Fruit fly (Drosophila melanogaster) whole organism, embryonic: ENCODE measurements around the gene T48.

ENCODE experiments used
- Bdp1 ChIP-seq: fragments of 200-800 bp; sonication (Bioruptor generic); optimal IDR thresholded peaks from 3 replicates; lab custom pipeline; 2016; ENCODE audit warnings: missing biosample characterization, missing genetic modification characterization
- CG10209 ChIP-seq: fragments of 200-800 bp; sonication (Bioruptor generic); optimal IDR thresholded peaks from 3 replicates; lab custom pipeline; 2017; ENCODE audit warnings: missing biosample characterization, mild to moderate bottlenecking, missing genetic modification characterization, missing genetic modification reagents
- CG10267 ChIP-seq: fragments of 200-800 bp; sonication (Bioruptor generic); optimal IDR thresholded peaks from 2 replicates; lab custom pipeline; 2018; ENCODE audit warnings: missing biosample characterization, mild to moderate bottlenecking, missing genetic modification characterization, moderate library complexity
- CG10366 ChIP-seq: fragments of 200-800 bp; sonication (Bioruptor generic); IDR thresholded peaks from 2 replicates; pipeline ENCODE4 v1.3.6; 2022; ENCODE audit warnings: missing biosample characterization, missing genetic modification characterization
- CG10462 ChIP-seq: fragments of 200-800 bp; sonication (Bioruptor generic); optimal IDR thresholded peaks from 2 replicates; lab custom pipeline; 2016; ENCODE audit warnings: missing biosample characterization, missing genetic modification characterization
- CG12299 ChIP-seq: fragments of 200-800 bp; sonication (Bioruptor generic); optimal IDR thresholded peaks from 2 replicates; lab custom pipeline; 2018; ENCODE audit warnings: missing biosample characterization, mild to moderate bottlenecking, missing genetic modification characterization
- CG14710 ChIP-seq: fragments of 200-800 bp; sonication (Bioruptor generic); optimal IDR thresholded peaks from 3 replicates; lab custom pipeline; 2019; ENCODE audit warnings: missing biosample characterization, mild to moderate bottlenecking, missing genetic modification characterization, moderate library complexity
- CG14860 ChIP-seq: fragments of 200-800 bp; sonication (Bioruptor generic); IDR thresholded peaks from 3 replicates; pipeline ENCODE4 v1.3.6; 2022; ENCODE audit warnings: missing biosample characterization, missing genetic modification characterization; ENCODE audit not compliant: partially characterized antibody
- CG15073 ChIP-seq: fragments of 200-800 bp; sonication (Bioruptor generic); optimal IDR thresholded peaks from 2 replicates; lab custom pipeline; 2016; ENCODE audit warnings: missing biosample characterization, missing genetic modification characterization
- CG15514 ChIP-seq: fragments of 200-800 bp; sonication (Bioruptor generic); optimal IDR thresholded peaks from 3 replicates; lab custom pipeline; 2017; ENCODE audit warnings: missing biosample characterization, missing genetic modification characterization, mild to moderate bottlenecking, moderate library complexity, missing genetic modification reagents
- CG17361 ChIP-seq: fragments of 200-800 bp; sonication (Bioruptor generic); IDR thresholded peaks from 3 replicates; pipeline ENCODE4 v1.3.6; 2022; ENCODE audit warnings: missing biosample characterization, missing genetic modification characterization
- CG2875 ChIP-seq: fragments of 200-800 bp; sonication (Bioruptor generic); optimal IDR thresholded peaks from 2 replicates; lab custom pipeline; 2017; ENCODE audit warnings: missing biosample characterization, mild to moderate bottlenecking, missing genetic modification characterization, missing genetic modification reagents
- CG3065 ChIP-seq: fragments of 200-800 bp; sonication (Bioruptor generic); optimal IDR thresholded peaks from 2 replicates; lab custom pipeline; 2016; ENCODE audit warnings: missing biosample characterization, missing genetic modification characterization
- CG33213 ChIP-seq: fragments of 200-800 bp; sonication (Bioruptor generic); optimal IDR thresholded peaks from 3 replicates; lab custom pipeline; 2016; ENCODE audit warnings: missing biosample characterization, missing genetic modification characterization
- CG4360 ChIP-seq: fragments of 200-800 bp; sonication (Bioruptor generic); IDR thresholded peaks from 2 replicates; pipeline ENCODE4 v1.3.6; 2022; ENCODE audit warnings: missing biosample characterization, missing genetic modification characterization
- CG4854 ChIP-seq: fragments of 200-800 bp; sonication (Bioruptor generic); optimal IDR thresholded peaks from 2 replicates; lab custom pipeline; 2016; ENCODE audit warnings: missing biosample characterization, missing genetic modification characterization, inconsistent platforms
- CG7372 ChIP-seq: fragments of 200-800 bp; sonication (Bioruptor generic); IDR thresholded peaks from 2 replicates; pipeline ENCODE4 v1.3.6; 2022; ENCODE audit warnings: missing biosample characterization, missing genetic modification characterization
- CG8478 ChIP-seq: fragments of >200 bp; optimal IDR thresholded peaks from 2 replicates; lab custom pipeline; 2018
- CG9817 ChIP-seq: fragments of 200-800 bp; sonication (Bioruptor generic); optimal IDR thresholded peaks from 2 replicates; lab custom pipeline; 2018; ENCODE audit warnings: missing biosample characterization, mild to moderate bottlenecking, missing genetic modification characterization, moderate library complexity
- CHES-1-like ChIP-seq: fragments of 200-800 bp; sonication (Bioruptor generic); optimal IDR thresholded peaks from 2 replicates; lab custom pipeline; 2016; ENCODE audit warnings: missing biosample characterization, missing genetic modification characterization
- D19B ChIP-seq: fragments of 200-800 bp; sonication (Bioruptor generic); optimal IDR thresholded peaks from 2 replicates; lab custom pipeline; 2017; ENCODE audit warnings: missing biosample characterization, mild to moderate bottlenecking, missing genetic modification characterization
- Deaf1 ChIP-seq: fragments of 200-800 bp; optimal IDR thresholded peaks from 3 replicates; lab custom pipeline; 2019; ENCODE audit warnings: missing biosample characterization, mild to moderate bottlenecking, missing genetic modification characterization, moderate library complexity
- ERR ChIP-seq: fragments of 200-800 bp; sonication (Bioruptor generic); optimal IDR thresholded peaks from 2 replicates; lab custom pipeline; 2016; ENCODE audit warnings: missing biosample characterization, missing genetic modification characterization
- Elba2 ChIP-seq: fragments of 200-800 bp; sonication (Bioruptor generic); optimal IDR thresholded peaks from 3 replicates; lab custom pipeline; 2016; ENCODE audit warnings: missing biosample characterization, missing genetic modification characterization
- H15 ChIP-seq: fragments of 200-800 bp; sonication (Bioruptor generic); IDR thresholded peaks from 3 replicates; pipeline ENCODE4 v1.3.6; 2022; ENCODE audit warnings: missing biosample characterization, missing genetic modification characterization
- HmgZ ChIP-seq: fragments of 200-800 bp; sonication (Bioruptor generic); optimal IDR thresholded peaks from 2 replicates; lab custom pipeline; 2018; ENCODE audit warnings: missing biosample characterization, mild to moderate bottlenecking, missing genetic modification characterization
- Myb ChIP-seq: fragments of 200-800 bp; sonication (Bioruptor generic); optimal IDR thresholded peaks from 2 replicates; lab custom pipeline; 2016; ENCODE audit warnings: missing biosample characterization, missing genetic modification characterization
- Scr ChIP-seq: fragments of 200-800 bp; sonication (Bioruptor generic); IDR thresholded peaks from 2 replicates; pipeline ENCODE4 v1.3.6; 2022; ENCODE audit warnings: missing biosample characterization, missing genetic modification characterization; ENCODE audit not compliant: partially characterized antibody
- Side ChIP-seq: fragments of 200-800 bp; sonication (Bioruptor generic); optimal IDR thresholded peaks from 2 replicates; lab custom pipeline; 2016; ENCODE audit warnings: missing biosample characterization, missing genetic modification characterization
- Ssrp ChIP-seq: fragments of 200-800 bp; sonication (Bioruptor generic); optimal IDR thresholded peaks from 2 replicates; lab custom pipeline; 2018; ENCODE audit warnings: missing biosample characterization, mild to moderate bottlenecking, missing genetic modification characterization, moderate library complexity
- Taf1 ChIP-seq: fragments of 200-800 bp; sonication (Bioruptor generic); IDR thresholded peaks from 2 replicates; pipeline ENCODE4 v1.3.6; 2022; ENCODE audit warnings: missing biosample characterization, missing genetic modification characterization
- ap ChIP-seq: fragments of 200-800 bp; sonication (Bioruptor generic); IDR thresholded peaks from 2 replicates; pipeline ENCODE4 v1.3.6; 2022; ENCODE audit warnings: missing biosample characterization, missing genetic modification characterization
- crp ChIP-seq, 2 experiments: fragments of 200-800 bp; sonication (Bioruptor generic); optimal IDR thresholded peaks; 2 replicates in 1 of 2; 3 replicates in 1 of 2; lab custom pipeline; 2017; ENCODE audit warnings: missing biosample characterization in 2 of 2, missing genetic modification characterization in 2 of 2, mild to moderate bottlenecking in 1 of 2, moderate library complexity in 1 of 2
- disco-r ChIP-seq: fragments of 200-800 bp; sonication (Bioruptor generic); optimal IDR thresholded peaks from 2 replicates; lab custom pipeline; 2016; ENCODE audit warnings: missing biosample characterization, missing genetic modification characterization
- dmrt99B ChIP-seq: fragments of 200-800 bp; sonication (Bioruptor generic); optimal IDR thresholded peaks from 2 replicates; lab custom pipeline; 2018; ENCODE audit warnings: missing biosample characterization, mild to moderate bottlenecking, missing genetic modification characterization, moderate library complexity
- grau ChIP-seq: fragments of 200-800 bp; optimal IDR thresholded peaks from 3 replicates; lab custom pipeline; 2019; ENCODE audit warnings: missing biosample characterization, mild to moderate bottlenecking, missing genetic modification characterization, moderate library complexity
- ind ChIP-seq: fragments of 200-800 bp; sonication (Bioruptor generic); optimal IDR thresholded peaks from 3 replicates; lab custom pipeline; 2016; ENCODE audit warnings: missing biosample characterization, missing genetic modification characterization
- jumu ChIP-seq: fragments of 200-800 bp; sonication (Bioruptor generic); optimal IDR thresholded peaks from 3 replicates; lab custom pipeline; 2016; ENCODE audit warnings: missing biosample characterization, missing genetic modification characterization
- lmd ChIP-seq: fragments of 200-800 bp; sonication (Bioruptor generic); IDR thresholded peaks from 2 replicates; pipeline ENCODE4 v1.3.6; 2022; ENCODE audit warnings: missing biosample characterization, missing genetic modification characterization
- nerfin-1 ChIP-seq: fragments of 200-800 bp; sonication (Bioruptor generic); optimal IDR thresholded peaks from 3 replicates; lab custom pipeline; 2019; ENCODE audit warnings: missing biosample characterization, mild to moderate bottlenecking, missing genetic modification characterization, moderate library complexity
- nom ChIP-seq: fragments of 200-800 bp; sonication (Bioruptor generic); optimal IDR thresholded peaks from 2 replicates; lab custom pipeline; 2017; ENCODE audit warnings: missing biosample characterization, missing genetic modification characterization, mild to moderate bottlenecking, moderate library complexity, missing genetic modification reagents
- oc ChIP-seq: fragments of 200-800 bp; sonication (Bioruptor generic); optimal IDR thresholded peaks from 2 replicates; lab custom pipeline; 2018; ENCODE audit warnings: missing biosample characterization, mild to moderate bottlenecking, missing genetic modification characterization, moderate library complexity
- peb ChIP-seq: fragments of 200-800 bp; sonication (Bioruptor generic); IDR thresholded peaks from 2 replicates; pipeline ENCODE4 v1.3.6; 2022; ENCODE audit warnings: missing biosample characterization, missing genetic modification characterization
- phol ChIP-seq: fragments of 200-800 bp; sonication (Bioruptor generic); optimal IDR thresholded peaks from 3 replicates; lab custom pipeline; 2018; ENCODE audit warnings: missing biosample characterization, mild to moderate bottlenecking, missing genetic modification characterization, moderate library complexity
- ranshi ChIP-seq: fragments of 200-800 bp; sonication (Bioruptor generic); IDR thresholded peaks from 2 replicates; pipeline ENCODE4 v1.3.6; 2022; ENCODE audit warnings: missing biosample characterization, missing genetic modification characterization
- repo ChIP-seq: fragments of 200-800 bp; sonication (Bioruptor generic); optimal IDR thresholded peaks from 2 replicates; lab custom pipeline; 2016; ENCODE audit warnings: missing biosample characterization, missing genetic modification characterization
- sim ChIP-seq: fragments of 200-800 bp; sonication (Bioruptor generic); IDR thresholded peaks from 2 replicates; pipeline ENCODE4 v1.3.6; 2022; ENCODE audit warnings: missing biosample characterization, missing genetic modification characterization
- tgo ChIP-seq: fragments of 200-800 bp; sonication (Bioruptor generic); IDR thresholded peaks from 3 replicates; pipeline ENCODE4 v1.3.6; 2022; ENCODE audit warnings: missing biosample characterization, missing genetic modification characterization
- tx ChIP-seq: fragments of 200-800 bp; sonication (Bioruptor generic); optimal IDR thresholded peaks from 2 replicates; lab custom pipeline; 2016; ENCODE audit warnings: missing biosample characterization, missing genetic modification characterization
- vfl ChIP-seq: fragments of 200-800 bp; sonication (Bioruptor generic); optimal IDR thresholded peaks from 2 replicates; lab custom pipeline; 2016; ENCODE audit warnings: missing biosample characterization, missing genetic modification characterization

Gene T48

dm6 chr3R:26954020-26954672 lies 72.6 kb downstream of the T48 start (continued):
- no peak for TF ChIP-seq jumu
- TF ChIP-seq CG4854: no peak
- TF ChIP-seq CG14710 (tag; lab: Kevin White, UChicago): peak; percentile 45
- TF ChIP-seq dmrt99B: peak; percentile 88
- peak; percentile 72 for TF ChIP-seq ind (GFP tag; lab: Kevin White, UChicago)
- TF ChIP-seq CG33213: no peak
- peak; percentile 68 for TF ChIP-seq grau (tag; lab: Kevin White, UChicago)
- TF ChIP-seq Elba2 (GFP tag; lab: Kevin White, UChicago): no peak
- peak; percentile 88 for TF ChIP-seq CG10366 (GFP tag; lab: Robert Waterston, UW)
- no peak for TF ChIP-seq vfl
- no peak for TF ChIP-seq CG12299 (tag; lab: Kevin White, UChicago)
- peak in 1 of 2 experiments; percentile 5 for TF ChIP-seq crp (GFP tag; optimal IDR thresholded peaks at IDR 0.05; lab: Kevin White, UChicago)
- peak; percentile 73 for TF ChIP-seq CG10267 (tag; lab: Kevin White, UChicago)
- TF ChIP-seq sim (GFP tag; lab: Robert Waterston, UW): no peak; the same call in 1 of the 2 replicates
- peak; percentile 79 for TF ChIP-seq CG10209 (GFP tag; lab: Kevin White, UChicago)
- peak; percentile 19 for TF ChIP-seq CG10462
- peak; percentile 69; the same call in 2 of the 3 replicates for TF ChIP-seq H15 (GFP tag; lab: Robert Waterston, UW)
- no peak for TF ChIP-seq Side (GFP tag; lab: Kevin White, UChicago)
- TF ChIP-seq CG15073 (GFP tag; lab: Kevin White, UChicago): no peak
- no peak for TF ChIP-seq Taf1 (GFP tag; lab: Robert Waterston, UW)
- TF ChIP-seq tx (GFP tag; lab: Kevin White, UChicago): no peak
- peak; percentile 27 for TF ChIP-seq CG3065
- TF ChIP-seq Bdp1: no peak
- TF ChIP-seq Deaf1 (tag; lab: Kevin White, UChicago): peak; percentile 42
- TF ChIP-seq Scr (GFP tag; lab: Robert Waterston, UW): no peak
- TF ChIP-seq CG14860 (GFP tag; lab: Robert Waterston, UW): no peak
- TF ChIP-seq repo: no peak
- TF ChIP-seq nom (GFP tag; lab: Kevin White, UChicago): peak; percentile 94
- no peak for TF ChIP-seq ERR (GFP tag; lab: Kevin White, UChicago)
- TF ChIP-seq D19B (GFP tag; lab: Kevin White, UChicago): peak; percentile 90
- peak; percentile 23 for TF ChIP-seq CG9817 (tag; lab: Kevin White, UChicago)
- peak; percentile 72 for TF ChIP-seq CG2875 (GFP tag; lab: Kevin White, UChicago)
- peak; percentile 80 for TF ChIP-seq Ssrp
- TF ChIP-seq ranshi (GFP tag; lab: Robert Waterston, UW): peak; percentile 76
- TF ChIP-seq ap (GFP tag; lab: Robert Waterston, UW): peak; percentile 67
- TF ChIP-seq CG7372 (GFP tag; lab: Robert Waterston, UW): peak; percentile 60
- TF ChIP-seq phol (tag; lab: Kevin White, UChicago): peak; percentile 73
- TF ChIP-seq disco-r (GFP tag; lab: Kevin White, UChicago): no peak
- TF ChIP-seq CG17361: peak; percentile 70
- peak; percentile 23 for TF ChIP-seq HmgZ (tag; lab: Kevin White, UChicago)
- TF ChIP-seq CG8478 (lab: Kevin White, UChicago): peak; percentile 69
- peak; percentile 53 for TF ChIP-seq CG15514
- no peak for TF ChIP-seq CHES-1-like (GFP tag; lab: Kevin White, UChicago)
- peak; percentile 87 for TF ChIP-seq tgo (GFP tag; lab: Robert Waterston, UW)
- peak; percentile 67 for TF ChIP-seq CG4360 (GFP tag; lab: Robert Waterston, UW)
- peak; percentile 2 for TF ChIP-seq nerfin-1 (tag; lab: Kevin White, UChicago)
- TF ChIP-seq peb (GFP tag; lab: Robert Waterston, UW): peak; percentile 58; the same call in 1 of the 2 replicates
- peak; percentile 91 for TF ChIP-seq oc
- peak; percentile 78 for TF ChIP-seq lmd (GFP tag; lab: Robert Waterston, UW)
- no peak for TF ChIP-seq Myb (GFP tag; lab: Kevin White, UChicago)
